Worm (Caenorhabditis elegans): ENCODE data around the gene ZK813.6.
A peak's percentile ranks its signal among the peaks of the same experiment; 100 is the strongest.

The ZK813.6 gene

DNA sequence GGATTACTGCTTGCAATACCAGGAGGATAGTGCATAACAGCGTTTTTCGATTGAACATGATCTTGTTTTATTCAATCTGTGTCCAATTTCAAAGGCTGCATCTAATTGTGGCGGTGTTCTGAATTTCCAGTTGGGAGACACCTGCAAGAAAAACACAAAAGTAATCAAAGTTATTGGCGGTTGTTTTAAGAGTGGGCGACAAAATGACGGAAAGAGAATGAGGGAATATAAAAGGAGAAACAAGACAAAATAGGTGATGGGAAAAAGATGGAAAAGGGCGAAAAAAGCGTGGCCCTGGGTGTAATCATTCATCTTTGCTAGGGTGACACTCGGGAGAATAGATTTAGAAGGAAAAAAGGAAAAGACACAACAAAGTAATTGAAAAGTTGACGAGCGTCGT lies 41.2 kb downstream of the ZK813.6 start, which contains the start of the genes ZK377.15 and sax-3:
ZK377.15 (minus strand) TSS at position 101 of the 400 bp plus-strand sequence.
sax-3 (minus strand) TSS at position 143 of the 400 bp plus-strand sequence.
- TF ChIP-seq med-1 (GFP tag; optimal IDR thresholded peaks at IDR 0.05; ENCODE audit: insufficient read depth) = no peak
- no peak for TF ChIP-seq tab-1 (GFP tag; IDR thresholded peaks at IDR 0.05)
- TF ChIP-seq cog-1 (tag; optimal IDR thresholded peaks at IDR 0.05) = no peak
- no peak for TF ChIP-seq T22C8.4 (GFP tag; IDR thresholded peaks at IDR 0.05)
- no peak for TF ChIP-seq ztf-23 (GFP tag; IDR thresholded peaks at IDR 0.05)
- no peak for TF ChIP-seq ztf-29 (GFP tag; IDR thresholded peaks at IDR 0.05)
- no peak for TF ChIP-seq klf-2 (GFP tag; conservative IDR thresholded peaks at IDR 0.05)
- TF ChIP-seq ref-1 (GFP tag; conservative IDR thresholded peaks at IDR 0.05) = no peak
- no peak for TF ChIP-seq flt-1 (GFP tag; IDR thresholded peaks at IDR 0.05)

DNA sequence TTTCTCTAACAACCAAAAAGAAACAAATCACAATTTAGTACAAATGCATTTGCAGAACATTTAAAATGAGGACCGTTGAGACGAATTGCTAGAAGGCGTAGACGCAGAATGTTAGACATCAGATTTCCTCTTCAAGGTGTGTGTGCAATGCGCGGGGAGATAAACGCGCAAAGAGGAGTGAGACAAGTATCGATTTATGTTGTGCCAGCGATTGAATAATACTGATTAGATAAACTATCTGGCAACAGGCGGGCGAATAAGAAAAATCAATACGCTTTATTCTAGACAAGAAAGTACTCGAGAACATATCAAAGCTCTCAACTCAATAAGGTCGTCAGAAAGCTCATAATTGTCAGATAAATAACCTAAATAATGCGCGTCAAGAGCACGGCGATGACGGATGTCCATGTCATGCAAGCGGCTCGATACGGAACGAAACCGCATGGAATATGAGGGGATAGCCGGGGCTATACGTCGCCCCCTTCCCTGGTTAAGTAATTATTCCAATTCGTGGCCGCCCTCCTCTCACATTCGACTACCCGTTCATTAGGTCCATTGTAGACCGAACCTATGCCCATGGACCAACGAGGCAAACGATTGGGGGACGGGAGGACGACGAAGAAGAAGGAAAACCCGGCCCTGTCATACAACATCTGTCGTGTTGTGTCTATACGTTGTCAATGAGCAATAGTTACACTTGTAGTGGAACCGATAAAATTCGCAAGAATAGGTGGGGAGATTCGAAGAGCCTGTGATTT lies 42.6 kb downstream of the ZK813.6 start:
- TF ChIP-seq tab-1 (GFP tag; IDR thresholded peaks at IDR 0.05) = no peak
- 0 out of 2 replicates have a peak, but pooled peaks have one; percentile 35 for TF ChIP-seq ztf-23 (GFP tag; IDR thresholded peaks at IDR 0.05)
- TF ChIP-seq T22C8.4 (GFP tag; IDR thresholded peaks at IDR 0.05) = peak; percentile 62; the same call in 1 of the 2 replicates
- TF ChIP-seq ref-1 (GFP tag; conservative IDR thresholded peaks at IDR 0.05) = no peak
- TF ChIP-seq flt-1 (GFP tag; IDR thresholded peaks at IDR 0.05) = peak; percentile 36; the same call in 1 of the 2 replicates

DNA sequence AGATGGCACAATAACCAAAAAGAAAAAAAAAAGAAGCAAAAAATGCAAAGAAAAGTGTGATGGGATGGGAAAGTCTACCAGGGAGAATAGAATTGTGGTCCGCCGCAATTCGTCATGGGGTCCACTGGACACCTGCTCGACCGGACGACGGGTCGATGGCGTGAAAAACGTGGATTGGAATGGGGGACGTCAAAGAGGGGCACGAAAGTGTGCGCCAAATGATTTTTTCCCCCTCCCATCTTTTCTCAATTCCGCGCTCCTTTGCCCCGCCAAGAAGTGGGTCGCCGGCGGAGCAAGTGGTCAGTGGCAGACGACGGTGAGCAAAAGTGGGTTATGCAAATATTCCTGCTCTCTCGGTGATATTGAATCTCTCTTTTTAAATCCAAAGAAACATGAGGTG lies 43.3 kb downstream of the ZK813.6 start:
- TF ChIP-seq T22C8.4 (GFP tag; IDR thresholded peaks at IDR 0.05) (no peak), tab-1 (GFP tag; IDR thresholded peaks at IDR 0.05) (no peak), ref-1 (GFP tag; conservative IDR thresholded peaks at IDR 0.05) (no peak), ztf-23 (GFP tag; IDR thresholded peaks at IDR 0.05) (no peak), med-1 (GFP tag; optimal IDR thresholded peaks at IDR 0.05; ENCODE audit: insufficient read depth) (no peak), flt-1 (GFP tag; IDR thresholded peaks at IDR 0.05) (no peak), klf-2 (GFP tag; conservative IDR thresholded peaks at IDR 0.05) (no peak)

DNA sequence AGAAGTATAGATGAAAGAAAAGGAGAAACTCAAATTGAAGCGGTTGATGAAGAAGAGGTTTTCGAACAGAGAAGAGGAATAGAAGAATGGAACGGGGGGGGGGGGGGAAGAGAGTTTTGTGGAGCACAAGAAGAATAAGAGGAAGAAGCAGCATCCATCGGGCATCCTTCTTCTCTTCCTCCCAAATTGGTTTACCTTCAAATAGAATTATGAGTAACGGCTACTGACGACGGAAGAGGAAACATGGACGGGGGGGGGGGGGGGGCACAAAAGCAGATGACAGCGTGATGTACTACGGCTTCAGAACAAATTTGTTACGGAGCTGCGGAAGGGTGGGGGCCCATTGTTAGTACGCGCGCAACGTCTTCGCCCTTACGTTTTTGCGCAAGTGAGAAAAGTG lies 44.7 kb downstream of the ZK813.6 start:
- TF ChIP-seq ztf-23 (GFP tag; IDR thresholded peaks at IDR 0.05) = no peak
- no peak for TF ChIP-seq klf-2 (GFP tag; conservative IDR thresholded peaks at IDR 0.05)
- no peak for TF ChIP-seq T22C8.4 (GFP tag; IDR thresholded peaks at IDR 0.05)
- TF ChIP-seq flt-1 (GFP tag; IDR thresholded peaks at IDR 0.05) = 0 out of 2 replicates have a peak, but pooled peaks have one; percentile 38
- no peak for TF ChIP-seq cog-1 (tag; optimal IDR thresholded peaks at IDR 0.05)
- no peak for TF ChIP-seq ztf-29 (GFP tag; IDR thresholded peaks at IDR 0.05)
- TF ChIP-seq ref-1 (GFP tag; conservative IDR thresholded peaks at IDR 0.05) = no peak
- TF ChIP-seq tab-1 (GFP tag; IDR thresholded peaks at IDR 0.05) = 0 out of 2 replicates have a peak, but pooled peaks have one; percentile 44
- no peak for TF ChIP-seq med-1 (GFP tag; optimal IDR thresholded peaks at IDR 0.05; ENCODE audit: insufficient read depth)

DNA sequence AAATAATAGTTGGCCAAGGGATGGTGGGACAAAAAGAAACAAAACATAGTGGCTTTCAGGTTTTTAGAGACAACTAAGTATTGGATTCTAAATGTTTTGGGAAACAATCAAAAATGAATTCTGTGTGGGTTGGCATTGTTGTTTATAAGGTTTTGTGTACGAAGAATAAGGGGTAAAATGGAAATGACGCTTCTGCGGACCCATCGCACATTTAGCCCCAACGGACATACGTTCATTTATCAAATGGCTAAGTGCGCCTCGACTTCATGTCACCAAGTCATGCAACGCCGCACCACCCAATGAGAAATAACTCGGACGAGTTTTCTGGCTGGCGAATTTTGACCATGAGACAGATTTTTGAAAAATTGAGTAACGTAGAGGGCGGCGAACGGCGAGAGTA lies 45.7 kb downstream of the ZK813.6 start:
- TF ChIP-seq ztf-29 (GFP tag; IDR thresholded peaks at IDR 0.05) (no peak), tab-1 (GFP tag; IDR thresholded peaks at IDR 0.05) (no peak), ref-1 (GFP tag; conservative IDR thresholded peaks at IDR 0.05) (no peak), flt-1 (GFP tag; IDR thresholded peaks at IDR 0.05) (no peak), klf-2 (GFP tag; conservative IDR thresholded peaks at IDR 0.05) (no peak)

DNA sequence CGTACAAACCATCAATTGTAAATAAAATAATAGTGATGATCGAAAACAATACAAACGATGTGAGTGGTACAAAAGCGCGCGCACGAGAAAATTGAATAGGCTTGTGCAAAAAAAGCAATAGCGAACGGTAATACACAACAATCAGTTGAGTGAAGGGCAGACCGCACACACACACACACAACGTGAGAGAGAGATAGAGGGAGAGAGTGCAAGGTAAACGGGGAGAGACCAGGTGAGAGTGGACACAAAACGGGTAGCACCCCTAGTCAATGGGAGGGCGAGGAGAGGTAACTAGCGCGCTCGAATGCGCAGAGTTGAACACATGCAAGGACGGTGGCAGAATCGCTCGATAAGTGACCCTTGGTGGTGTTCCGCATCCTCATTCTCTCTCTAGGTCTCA lies 47.6 kb downstream of the ZK813.6 start:
- no peak for TF ChIP-seq ref-1 (GFP tag; conservative IDR thresholded peaks at IDR 0.05)
- no peak for TF ChIP-seq med-1 (GFP tag; optimal IDR thresholded peaks at IDR 0.05; ENCODE audit: insufficient read depth)
- peak; percentile 56; the same call in 1 of the 2 replicates for TF ChIP-seq flt-1 (GFP tag; IDR thresholded peaks at IDR 0.05)
- TF ChIP-seq tab-1 (GFP tag; IDR thresholded peaks at IDR 0.05) = 0 out of 2 replicates have a peak, but pooled peaks have one; percentile 31
- peak; percentile 61 for TF ChIP-seq cog-1 (tag; optimal IDR thresholded peaks at IDR 0.05)
- peak; percentile 95 for TF ChIP-seq ztf-29 (GFP tag; IDR thresholded peaks at IDR 0.05)
- TF ChIP-seq ztf-23 (GFP tag; IDR thresholded peaks at IDR 0.05) = 0 out of 2 replicates have a peak, but pooled peaks have one; percentile 63

DNA sequence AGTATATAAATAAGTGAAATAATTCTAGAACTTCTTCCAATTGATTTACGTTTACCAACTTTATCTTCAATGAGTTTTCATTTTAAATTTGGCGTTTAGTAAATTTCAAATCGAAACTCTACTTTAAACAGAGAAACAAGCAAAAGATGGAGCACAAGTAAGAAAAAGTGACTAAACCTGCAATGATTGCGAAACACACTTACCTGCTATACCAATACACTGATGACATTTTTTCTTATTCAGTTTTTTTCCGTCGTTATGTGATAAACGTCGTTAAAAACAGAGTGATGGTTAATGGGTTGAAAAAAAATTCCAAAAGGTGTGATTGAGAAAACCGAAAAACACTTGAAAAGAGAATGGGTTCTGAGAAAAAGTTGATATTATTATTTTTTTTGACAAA lies 49.2 kb downstream of the ZK813.6 start:
- TF ChIP-seq ztf-29 (GFP tag; IDR thresholded peaks at IDR 0.05) (no peak), klf-2 (GFP tag; conservative IDR thresholded peaks at IDR 0.05) (no peak), ref-1 (GFP tag; conservative IDR thresholded peaks at IDR 0.05) (no peak), tab-1 (GFP tag; IDR thresholded peaks at IDR 0.05) (no peak), med-1 (GFP tag; optimal IDR thresholded peaks at IDR 0.05; ENCODE audit: insufficient read depth) (no peak), cog-1 (tag; optimal IDR thresholded peaks at IDR 0.05) (no peak), T22C8.4 (GFP tag; IDR thresholded peaks at IDR 0.05) (no peak), ztf-23 (GFP tag; IDR thresholded peaks at IDR 0.05) (no peak), flt-1 (GFP tag; IDR thresholded peaks at IDR 0.05) (no peak)

Measured in whole organism, midembryonic.